Worm (Caenorhabditis elegans) whole organism, L3 larva: ENCODE measurements around the gene dop-2.

Source experiments
- aly-2 ChIP-seq: fragments of 150-350 bp; optimal IDR thresholded peaks from 2 replicates; lab custom pipeline; 2014; ENCODE audit warnings: missing biosample characterization, missing genetic modification characterization
- ama-1 ChIP-seq: fragments of 150-350 bp; optimal IDR thresholded peaks from 2 replicates; lab custom pipeline; 2018
- ceh-9 ChIP-seq: sonication (generic microtip); optimal IDR thresholded peaks from 2 replicates; lab custom pipeline; 2018; ENCODE audit warnings: missing biosample characterization, missing genetic modification characterization
- daf-12 ChIP-seq: fragments of 150-350 bp; optimal IDR thresholded peaks from 2 replicates; lab custom pipeline; 2014; ENCODE audit warnings: missing biosample characterization, missing genetic modification reagents, missing genetic modification characterization
- egl-27 ChIP-seq: sonication (generic microtip); optimal IDR thresholded peaks from 4 replicates; lab custom pipeline; 2017; ENCODE audit warnings: missing biosample characterization, missing genetic modification reagents, missing genetic modification characterization
- elt-2 ChIP-seq: sonication (generic microtip); optimal IDR thresholded peaks from 2 replicates; lab custom pipeline; 2016; ENCODE audit warnings: missing genetic modification reagents, mild to moderate bottlenecking, missing genetic modification characterization, missing compliant biosample characterization
- eor-1 ChIP-seq, 2 experiments: fragments of 150-350 bp; optimal IDR thresholded peaks; 2 replicates each; lab custom pipeline; 2014 to 2018; ENCODE audit warnings: missing biosample characterization in 2 of 2, missing genetic modification characterization in 2 of 2
- hmg-11 ChIP-seq: sonication (generic microtip); optimal IDR thresholded peaks from 2 replicates; lab custom pipeline; 2016; ENCODE audit warnings: missing genetic modification characterization, missing compliant biosample characterization
- jun-1 ChIP-seq: fragments of 150-350 bp; optimal IDR thresholded peaks from 2 replicates; lab custom pipeline; 2014; ENCODE audit warnings: missing biosample characterization, missing genetic modification reagents, missing genetic modification characterization
- lin-15B ChIP-seq: fragments of 150-350 bp; optimal IDR thresholded peaks from 2 replicates; lab custom pipeline; 2014; ENCODE audit warnings: missing biosample characterization, missing genetic modification characterization
- mdl-1 ChIP-seq: fragments of 150-350 bp; optimal IDR thresholded peaks from 2 replicates; lab custom pipeline; 2014; ENCODE audit warnings: missing biosample characterization, missing genetic modification characterization
- nhr-43 ChIP-seq: sonication (generic microtip); optimal IDR thresholded peaks from 2 replicates; lab custom pipeline; 2016; ENCODE audit warnings: mild to moderate bottlenecking, missing genetic modification characterization, missing compliant biosample characterization; ENCODE audit not compliant: poor library complexity, severe bottlenecking
- nhr-67 ChIP-seq: fragments of 150-350 bp; optimal IDR thresholded peaks from 2 replicates; lab custom pipeline; 2014; ENCODE audit warnings: missing biosample characterization, missing genetic modification characterization
- sea-2 ChIP-seq: fragments of 150-350 bp; sonication (generic microtip); optimal IDR thresholded peaks from 4 replicates; lab custom pipeline; 2014; ENCODE audit warnings: missing biosample characterization, missing genetic modification reagents, missing genetic modification characterization
- tbx-2 ChIP-seq: sonication (generic microtip); optimal IDR thresholded peaks from 2 replicates; lab custom pipeline; 2016; ENCODE audit warnings: mild to moderate bottlenecking, missing genetic modification characterization, missing compliant biosample characterization
- unc-39 ChIP-seq: sonication (generic microtip); optimal IDR thresholded peaks from 4 replicates; lab custom pipeline; 2017; ENCODE audit warnings: missing biosample characterization, missing genetic modification characterization
- zag-1 ChIP-seq: fragments of 150-350 bp; optimal IDR thresholded peaks from 2 replicates; lab custom pipeline; 2014; ENCODE audit warnings: missing biosample characterization, missing genetic modification characterization
- ztf-11 ChIP-seq: fragments of 150-350 bp; optimal IDR thresholded peaks from 2 replicates; lab custom pipeline; 2014; ENCODE audit warnings: missing biosample characterization, missing genetic modification characterization

The dop-2 gene

ce11 chrV:9663948-9664347 lies 55.6 kb downstream of the dop-2 start:
- TF ChIP-seq elt-2 (tag; lab: Kevin White, UChicago), result no peak
- no peak for TF ChIP-seq lin-15B
- no peak for TF ChIP-seq sea-2 (GFP tag; lab: Kevin White, UChicago)
- no peak for TF ChIP-seq eor-1 (tag; optimal IDR thresholded peaks at IDR 0.05; lab: Kevin White, UChicago)
- TF ChIP-seq nhr-43 (tag; lab: Kevin White, UChicago), result no peak
- TF ChIP-seq egl-27 (tag; lab: Kevin White, UChicago), result no peak
- TF ChIP-seq hmg-11 (tag; lab: Kevin White, UChicago), result no peak
- TF ChIP-seq ztf-11 (tag; lab: Kevin White, UChicago), result no peak
- TF ChIP-seq ama-1 (lab: Kevin White, UChicago), result no peak
- no peak for TF ChIP-seq tbx-2
- no peak for TF ChIP-seq ceh-9 (tag; lab: Kevin White, UChicago)
- TF ChIP-seq nhr-67 (tag; lab: Kevin White, UChicago), result no peak
- TF ChIP-seq daf-12 (tag; lab: Kevin White, UChicago), result no peak
- TF ChIP-seq zag-1, result no peak
- no peak for TF ChIP-seq jun-1 (tag; lab: Kevin White, UChicago)
- TF ChIP-seq unc-39 (tag; lab: Kevin White, UChicago), result no peak
- no peak for TF ChIP-seq mdl-1 (tag; lab: Kevin White, UChicago)
- TF ChIP-seq aly-2, result no peak
